Worm (Caenorhabditis elegans): ENCODE measurements around the gene lin-29.

DNA sequence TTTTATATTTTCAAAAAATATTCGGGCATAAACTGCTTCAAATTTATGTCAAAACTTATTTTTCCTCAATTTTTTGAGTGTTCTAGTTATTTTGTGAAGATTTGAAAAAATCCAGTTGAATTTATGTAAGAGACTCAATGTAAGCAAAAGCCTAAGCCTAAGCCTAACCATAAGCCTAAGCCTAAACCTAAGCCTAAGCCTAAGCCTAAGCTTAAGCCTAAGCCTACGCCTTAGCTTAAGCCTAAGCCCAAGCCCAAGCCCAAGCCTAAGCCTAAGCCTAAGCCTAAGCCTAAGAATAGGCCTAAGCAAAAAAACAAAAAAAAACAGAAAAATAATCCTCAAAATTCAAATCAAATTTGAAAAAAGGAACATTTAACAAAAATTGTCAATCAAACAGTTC lies 5.0 kb downstream of the lin-29 start:
- no peak for TF ChIP-seq ztf-22 (GFP tag; optimal IDR thresholded peaks at IDR 0.05)
- TF ChIP-seq ama-1 (optimal IDR thresholded peaks at IDR 0.05): no peak
- no peak for TF ChIP-seq ama-1 (GFP tag; optimal IDR thresholded peaks at IDR 0.05)

Data from whole organism, young adult.